Fruit fly (Drosophila melanogaster): Measurements from ENCODE around the gene ey.

The ey gene

DNA sequence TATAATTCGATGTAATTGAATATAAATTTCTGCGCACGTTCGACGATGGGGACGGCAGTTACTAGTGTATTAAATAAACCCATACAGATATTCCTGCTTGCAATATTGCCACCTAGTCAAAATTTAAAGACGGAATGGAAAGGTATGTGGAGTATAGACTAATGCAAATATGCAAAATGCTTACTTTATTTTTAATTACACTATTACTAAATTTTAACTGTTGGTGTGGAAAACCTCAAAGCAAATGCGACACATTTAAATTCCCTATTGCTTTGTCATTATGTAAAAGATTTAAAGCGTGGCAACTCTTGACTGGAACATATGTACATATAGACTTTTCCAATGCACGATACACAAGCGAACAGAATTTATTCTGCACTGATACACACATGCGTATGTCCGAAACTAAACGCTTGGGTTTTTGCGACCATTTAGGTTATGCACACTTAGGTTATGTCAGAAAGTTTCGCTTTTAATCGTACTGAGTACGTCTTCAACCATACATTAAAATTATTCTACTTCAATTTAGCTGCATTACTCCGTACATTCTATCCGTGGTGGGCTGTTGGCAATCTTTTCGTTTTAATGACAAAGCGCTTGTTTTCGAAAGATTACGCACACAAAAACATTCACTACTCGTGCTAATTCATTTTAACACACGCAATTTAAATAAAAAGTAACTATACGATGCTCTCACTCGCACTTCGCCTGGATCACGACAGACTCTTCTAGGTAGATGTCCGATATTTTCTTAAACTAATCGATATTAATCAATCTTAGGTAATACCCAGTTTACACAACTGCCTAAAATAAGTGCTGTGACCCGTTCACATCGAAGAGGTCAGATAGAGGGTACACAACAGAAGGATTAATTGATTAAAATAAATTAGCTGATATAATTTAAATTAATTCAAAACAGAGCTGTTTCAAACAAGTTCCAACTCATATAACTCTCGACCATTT is 37.3 kb upstream of the ey start, which contains the start of gene gw (continued):
- TF ChIP-seq D19A (tag; optimal IDR thresholded peaks at IDR 0.05) (peak; percentile 74), yki (optimal IDR thresholded peaks at IDR 0.05) (no peak), Blimp-1 (GFP tag; optimal IDR thresholded peaks at IDR 0.05) (no peak), CG33213 (GFP tag; optimal IDR thresholded peaks at IDR 0.05) (peak; percentile 68), Tbp (GFP tag; optimal IDR thresholded peaks at IDR 0.05) (no peak), zfh2 (GFP tag; optimal IDR thresholded peaks at IDR 0.05) (peak; percentile 49), sob (GFP tag; IDR thresholded peaks at IDR 0.05) (peak; percentile 80), CG7928 (GFP tag; optimal IDR thresholded peaks at IDR 0.05) (peak; percentile 31), CG4404 (GFP tag; IDR thresholded peaks at IDR 0.05) (no peak), dm (GFP tag; optimal IDR thresholded peaks at IDR 0.05) (peak; percentile 82), CG7839 (tag; optimal IDR thresholded peaks at IDR 0.05) (no peak), CG7745 (tag; optimal IDR thresholded peaks at IDR 0.05) (peak; percentile 14), CG1233 (GFP tag; optimal IDR thresholded peaks at IDR 0.05) (peak; percentile 85), CG11093 (GFP tag; IDR thresholded peaks at IDR 0.05) (no peak; the same call in 2 of the 3 replicates), scrt (GFP tag; optimal IDR thresholded peaks at IDR 0.05) (no peak), Gug (GFP tag; IDR thresholded peaks at IDR 0.05) (peak; percentile 50; the same call in 3 of the 4 replicates), CG9727 (GFP tag; optimal IDR thresholded peaks at IDR 0.05) (peak; percentile 10), wor (GFP tag; IDR thresholded peaks at IDR 0.05) (no peak; the same call in 1 of the 2 replicates), hkb (optimal IDR thresholded peaks at IDR 0.05) (no peak), hkb (GFP tag; IDR thresholded peaks at IDR 0.05) (peak; percentile 84), grn (GFP tag; optimal IDR thresholded peaks at IDR 0.05) (no peak), h (optimal IDR thresholded peaks at IDR 0.05) (no peak), pum (GFP tag; optimal IDR thresholded peaks at IDR 0.05) (peak; percentile 58), Myb (GFP tag; optimal IDR thresholded peaks at IDR 0.05) (peak; percentile 34), ssp (GFP tag; IDR thresholded peaks at IDR 0.05) (peak; percentile 99), gfzf (GFP tag; optimal IDR thresholded peaks at IDR 0.05) (peak; percentile 42), Poxn (GFP tag; IDR thresholded peaks at IDR 0.05) (no peak), Mad (GFP tag; optimal IDR thresholded peaks at IDR 0.05) (peak; percentile 82), CG14050 (GFP tag; IDR thresholded peaks at IDR 0.05) (peak; percentile 44), CG11247 (GFP tag; IDR thresholded peaks at IDR 0.05) (no peak), sim (GFP tag; IDR thresholded peaks at IDR 0.05) (0 out of 2 replicates have a peak, but pooled peaks have one; percentile 21), hth (optimal IDR thresholded peaks at IDR 0.05) (no peak), HLH54F (GFP tag; optimal IDR thresholded peaks at IDR 0.05) (peak; percentile 73), CG11085 (GFP tag; IDR thresholded peaks at IDR 0.05) (no peak), Ets65A (GFP tag) (peak; percentile 92), Scr (GFP tag; IDR thresholded peaks at IDR 0.05; ENCODE audit: partially characterized antibody) (peak; percentile 59), CG34224 (GFP tag; IDR thresholded peaks at IDR 0.05; ENCODE audit: partially characterized antibody) (peak; percentile 20; the same call in 1 of the 3 replicates), nmo (GFP tag; optimal IDR thresholded peaks at IDR 0.05) (peak; percentile 78), cato (GFP tag; optimal IDR thresholded peaks at IDR 0.05; ENCODE audit: borderline replicate concordance) (peak; percentile 56), CG4730 (GFP tag; IDR thresholded peaks at IDR 0.05) (no peak), croc (GFP tag; conservative IDR thresholded peaks at IDR 0.05) (peak; percentile 41; the same call in 1 of the 3 replicates), CG10959 (GFP tag; IDR thresholded peaks at IDR 0.05) (no peak), NFAT (GFP tag; IDR thresholded peaks at IDR 0.05) (no peak), slbo (GFP tag; IDR thresholded peaks at IDR 0.05) (no peak), Dip2 (GFP tag; IDR thresholded peaks at IDR 0.05) (no peak), vvl (GFP tag; IDR thresholded peaks at IDR 0.05) (peak; percentile 82), salm (tag; optimal IDR thresholded peaks at IDR 0.05) (no peak), CG2120 (GFP tag; optimal IDR thresholded peaks at IDR 0.05) (peak; percentile 87), CG5953 (GFP tag; IDR thresholded peaks at IDR 0.05) (peak; percentile 71), CG10431 (GFP tag; optimal IDR thresholded peaks at IDR 0.05) (peak; percentile 61), row (GFP tag; IDR thresholded peaks at IDR 0.05) (peak; percentile 87)
